Worm (Caenorhabditis elegans): ENCODE results near the gene F39G3.3.
A peak's percentile ranks its signal among the peaks of the same experiment; 100 is the strongest.

Gene F39G3.3

DNA sequence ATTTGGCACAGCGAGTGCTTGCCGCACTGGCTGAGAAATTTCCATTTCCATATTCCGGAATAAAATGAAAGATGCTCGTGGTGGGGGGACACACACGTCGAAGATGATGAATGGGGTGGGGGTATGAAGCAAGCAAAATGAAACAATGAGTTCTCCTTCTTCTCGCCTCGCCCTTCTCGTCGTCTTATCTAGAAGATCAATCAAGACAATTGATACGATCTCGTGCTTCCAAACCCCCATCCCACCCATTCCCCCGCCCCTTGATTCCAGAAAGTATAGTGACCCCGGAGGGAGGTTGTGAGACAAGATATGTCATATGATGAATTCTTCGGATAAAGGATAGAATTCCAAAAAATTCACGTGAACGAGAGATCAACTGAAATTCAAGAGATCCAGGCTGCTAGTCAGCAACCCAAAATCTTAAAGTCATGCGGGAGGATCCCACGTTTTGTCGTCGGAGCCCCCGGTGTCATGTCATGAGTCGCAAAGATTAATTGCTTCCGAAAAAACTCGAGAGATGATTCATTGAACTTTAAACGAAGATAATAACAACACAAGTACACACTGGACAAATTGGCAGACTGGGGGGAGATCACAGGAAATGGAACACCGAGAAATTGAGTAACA lies 37.1 kb upstream of the F39G3.3 start (continued):
- no peak for TF ChIP-seq daf-19 (GFP tag; conservative IDR thresholded peaks at IDR 0.05)
- no peak for TF ChIP-seq zip-2 (tag; optimal IDR thresholded peaks at IDR 0.05)
- no peak for TF ChIP-seq ZK337.2 (GFP tag; IDR thresholded peaks at IDR 0.05)
- no peak for TF ChIP-seq nhr-102 (tag; optimal IDR thresholded peaks at IDR 0.05)
- TF ChIP-seq Y5F2A.4 (GFP tag; optimal IDR thresholded peaks at IDR 0.05): no peak
- no peak for TF ChIP-seq F26F4.8 (GFP tag; conservative IDR thresholded peaks at IDR 0.05)
- peak; percentile 51 for TF ChIP-seq nhr-11 (tag; optimal IDR thresholded peaks at IDR 0.05)
- no peak for TF ChIP-seq cey-2 (tag; optimal IDR thresholded peaks at IDR 0.05; ENCODE audit: borderline replicate concordance, insufficient read depth)
- TF ChIP-seq arid-1 (GFP tag; conservative IDR thresholded peaks at IDR 0.05): no peak
- TF ChIP-seq mxl-2 (GFP tag; conservative IDR thresholded peaks at IDR 0.05): no peak
- peak; percentile 37 for TF ChIP-seq hlh-11 (tag; optimal IDR thresholded peaks at IDR 0.05)
- TF ChIP-seq dve-1 (tag; optimal IDR thresholded peaks at IDR 0.05; ENCODE audit: insufficient read depth): no peak
- TF ChIP-seq nhr-42 (GFP tag; IDR thresholded peaks at IDR 0.05): no peak
- TF ChIP-seq unc-39 (tag; optimal IDR thresholded peaks at IDR 0.05): no peak
- TF ChIP-seq ztf-11 (tag; optimal IDR thresholded peaks at IDR 0.05): no peak
- TF ChIP-seq dmd-6 (GFP tag; IDR thresholded peaks at IDR 0.05): no peak
- TF ChIP-seq ceh-62 (tag; optimal IDR thresholded peaks at IDR 0.05): no peak
- TF ChIP-seq nhr-77 (tag; optimal IDR thresholded peaks at IDR 0.05): no peak
- TF ChIP-seq nhr-76 (tag; optimal IDR thresholded peaks at IDR 0.05): no peak
- TF ChIP-seq zip-11 (GFP tag; IDR thresholded peaks at IDR 0.05): no peak
- no peak for TF ChIP-seq mes-2 (tag; optimal IDR thresholded peaks at IDR 0.05; ENCODE audit: poor library complexity, severe bottlenecking)
- TF ChIP-seq aha-1 (tag): no peak
- TF ChIP-seq ceh-20 (GFP tag; IDR thresholded peaks at IDR 0.05): no peak
- peak in 1 of 2 experiments; percentile 74 for TF ChIP-seq unc-62 (GFP tag; optimal IDR thresholded peaks at IDR 0.05 in 1 of 2)
- TF ChIP-seq unc-62 (tag; optimal IDR thresholded peaks at IDR 0.05): no peak
- no peak for TF ChIP-seq ces-1 (GFP tag; optimal IDR thresholded peaks at IDR 0.05)
- no peak for TF ChIP-seq daf-12 (tag; optimal IDR thresholded peaks at IDR 0.05)
- TF ChIP-seq Y48G9A.11 (GFP tag; IDR thresholded peaks at IDR 0.05): no peak
- no peak for TF ChIP-seq F49E8.2 (tag; optimal IDR thresholded peaks at IDR 0.05; ENCODE audit: borderline replicate concordance)
- TF ChIP-seq Y105C5A.15 (GFP tag; IDR thresholded peaks at IDR 0.05): no peak
- TF ChIP-seq hif-1 (tag; optimal IDR thresholded peaks at IDR 0.05): no peak
- peak in 1 of 2 experiments; percentile 5 for TF ChIP-seq lsy-2 (tag; optimal IDR thresholded peaks at IDR 0.05)
- TF ChIP-seq lim-7 (GFP tag; IDR thresholded peaks at IDR 0.05): no peak
- no peak for TF ChIP-seq madf-5 (GFP tag; IDR thresholded peaks at IDR 0.05)
- no peak for TF ChIP-seq T26A8.4 (GFP tag; IDR thresholded peaks at IDR 0.05)
- TF ChIP-seq nhr-41 (GFP tag; IDR thresholded peaks at IDR 0.05): no peak
- TF ChIP-seq spr-3 (GFP tag; optimal IDR thresholded peaks at IDR 0.05): no peak
- no peak for TF ChIP-seq nhr-10 (tag; optimal IDR thresholded peaks at IDR 0.05)
- TF ChIP-seq ceh-28 (tag; optimal IDR thresholded peaks at IDR 0.05): no peak
- no peak for TF ChIP-seq zfp-2 (tag; optimal IDR thresholded peaks at IDR 0.05)
- no peak for TF ChIP-seq nhr-6 (tag; optimal IDR thresholded peaks at IDR 0.05)
- no peak for TF ChIP-seq tag-97 (GFP tag; IDR thresholded peaks at IDR 0.05)

DNA sequence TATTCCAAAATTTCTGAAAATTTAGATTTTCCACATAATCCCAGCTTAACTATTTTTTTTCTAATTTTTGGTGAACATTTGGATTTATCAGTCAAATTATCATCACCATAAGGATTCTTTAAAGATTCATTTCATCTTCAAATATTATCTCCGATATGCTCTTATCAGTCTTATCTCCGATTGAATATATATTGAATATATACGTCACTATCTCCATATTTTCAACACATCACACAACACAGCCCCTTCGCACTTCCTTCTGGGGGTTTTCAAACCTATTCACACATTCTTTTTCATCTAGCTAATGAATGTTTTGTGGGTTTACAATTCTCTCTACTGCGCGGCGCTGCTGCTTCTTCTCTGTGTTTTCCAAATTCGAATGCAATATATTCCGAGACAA lies 33.0 kb upstream of the F39G3.3 start:
- TF ChIP-seq ztf-7 (tag; optimal IDR thresholded peaks at IDR 0.05) (no peak), spr-1 (tag; optimal IDR thresholded peaks at IDR 0.05) (no peak), lin-39 (tag; optimal IDR thresholded peaks at IDR 0.05) (no peak), ceh-32 (tag; optimal IDR thresholded peaks at IDR 0.05; ENCODE audit: poor library complexity) (no peak), hif-1 (tag; optimal IDR thresholded peaks at IDR 0.05) (no peak), nhr-42 (GFP tag; IDR thresholded peaks at IDR 0.05) (no peak), F26F4.8 (GFP tag; conservative IDR thresholded peaks at IDR 0.05) (no peak), cey-2 (tag; optimal IDR thresholded peaks at IDR 0.05; ENCODE audit: borderline replicate concordance, insufficient read depth) (no peak), nhr-237 (tag; optimal IDR thresholded peaks at IDR 0.05) (no peak)

All from whole organism, L4 larva.